Worm (Caenorhabditis elegans): Measurements from ENCODE around the gene F55H2.8.

- no peak for TF ChIP-seq nhr-80 (tag; optimal IDR thresholded peaks at IDR 0.05)
- no peak for TF ChIP-seq F22D6.2 (tag; optimal IDR thresholded peaks at IDR 0.05)
- TF ChIP-seq lir-1 (GFP tag; conservative IDR thresholded peaks at IDR 0.05): no peak
- no peak for TF ChIP-seq unc-62 (GFP tag; optimal IDR thresholded peaks at IDR 0.05)
- no peak for TF ChIP-seq D2030.7 (GFP tag; IDR thresholded peaks at IDR 0.05)
- TF ChIP-seq ceh-79 (tag; optimal IDR thresholded peaks at IDR 0.05): no peak
- no peak for TF ChIP-seq pha-4 (tag; optimal IDR thresholded peaks at IDR 0.05)
- TF ChIP-seq nhr-90 (tag; optimal IDR thresholded peaks at IDR 0.05): no peak
- no peak for TF ChIP-seq nfya-1 (tag; optimal IDR thresholded peaks at IDR 0.05; ENCODE audit: borderline replicate concordance, insufficient read depth)
- no peak for TF ChIP-seq lin-40 (tag; optimal IDR thresholded peaks at IDR 0.05)
- no peak for TF ChIP-seq Y79H2A.3 (GFP tag; conservative IDR thresholded peaks at IDR 0.05)
Measured at ce11 chrIII:9489798-9490197, 23.9 kb upstream of the F55H2.8 start.

Measured in whole organism, young adult.